Fruit fly (Drosophila melanogaster) whole organism, embryonic: ENCODE results near the gene Mipp2.

Source experiments
- Antp ChIP-seq: fragments of 200-800 bp; sonication (Bioruptor generic); optimal IDR thresholded peaks from 3 replicates; lab custom pipeline; 2016; ENCODE audit warnings: missing biosample characterization, missing genetic modification characterization
- Atf-2 ChIP-seq: fragments of 200-800 bp; sonication (Bioruptor generic); optimal IDR thresholded peaks from 2 replicates; lab custom pipeline; 2016; ENCODE audit warnings: missing biosample characterization, missing genetic modification characterization
- B-H2 ChIP-seq: fragments of 200-800 bp; sonication (Bioruptor generic); optimal IDR thresholded peaks from 2 replicates; lab custom pipeline; 2018; ENCODE audit warnings: missing biosample characterization, mild to moderate bottlenecking, missing genetic modification characterization
- Bteb2 ChIP-seq: fragments of 200-800 bp; sonication (Bioruptor generic); optimal IDR thresholded peaks from 2 replicates; lab custom pipeline; 2016; ENCODE audit warnings: missing biosample characterization, missing genetic modification characterization
- CG10366 ChIP-seq: fragments of 200-800 bp; sonication (Bioruptor generic); IDR thresholded peaks from 2 replicates; pipeline ENCODE4 v1.3.6; 2022; ENCODE audit warnings: missing biosample characterization, missing genetic modification characterization
- CG10431 ChIP-seq: fragments of 200-800 bp; sonication (Bioruptor generic); optimal IDR thresholded peaks from 3 replicates; lab custom pipeline; 2018; ENCODE audit warnings: missing biosample characterization, mild to moderate bottlenecking, missing genetic modification characterization
- CG10462 ChIP-seq: fragments of 200-800 bp; sonication (Bioruptor generic); optimal IDR thresholded peaks from 2 replicates; lab custom pipeline; 2016; ENCODE audit warnings: missing biosample characterization, missing genetic modification characterization
- CG12744 ChIP-seq: fragments of 200-800 bp; sonication (Bioruptor generic); optimal IDR thresholded peaks from 2 replicates; lab custom pipeline; 2016; ENCODE audit warnings: missing biosample characterization, missing genetic modification characterization
- CG14710 ChIP-seq: fragments of 200-800 bp; sonication (Bioruptor generic); optimal IDR thresholded peaks from 3 replicates; lab custom pipeline; 2019; ENCODE audit warnings: missing biosample characterization, mild to moderate bottlenecking, missing genetic modification characterization, moderate library complexity
- CG15514 ChIP-seq: fragments of 200-800 bp; sonication (Bioruptor generic); optimal IDR thresholded peaks from 3 replicates; lab custom pipeline; 2017; ENCODE audit warnings: missing biosample characterization, missing genetic modification characterization, mild to moderate bottlenecking, moderate library complexity, missing genetic modification reagents
- CG18011 ChIP-seq: fragments of 200-800 bp; sonication (Bioruptor generic); optimal IDR thresholded peaks from 2 replicates; lab custom pipeline; 2017; ENCODE audit warnings: missing biosample characterization, missing genetic modification characterization, mild to moderate bottlenecking, moderate library complexity, missing genotype
- CG18619 ChIP-seq: fragments of 200-800 bp; sonication (Bioruptor generic); optimal IDR thresholded peaks from 3 replicates; lab custom pipeline; 2017; ENCODE audit warnings: missing biosample characterization, mild to moderate bottlenecking, missing genetic modification characterization
- CG30431 ChIP-seq: fragments of 200-800 bp; sonication (Bioruptor generic); optimal IDR thresholded peaks from 2 replicates; lab custom pipeline; 2017; ENCODE audit warnings: missing biosample characterization, missing genetic modification characterization
- CG31365 ChIP-seq: fragments of 200-800 bp; sonication (Bioruptor generic); optimal IDR thresholded peaks from 2 replicates; lab custom pipeline; 2018; ENCODE audit warnings: missing biosample characterization, mild to moderate bottlenecking, missing genetic modification characterization
- CG4360 ChIP-seq: fragments of 200-800 bp; sonication (Bioruptor generic); IDR thresholded peaks from 2 replicates; pipeline ENCODE4 v1.3.6; 2022; ENCODE audit warnings: missing biosample characterization, missing genetic modification characterization
- CG7963 ChIP-seq: fragments of 200-800 bp; sonication (Bioruptor generic); IDR thresholded peaks from 3 replicates; pipeline ENCODE4 v1.3.6; 2022; ENCODE audit warnings: missing biosample characterization, missing genetic modification characterization; ENCODE audit not compliant: partially characterized antibody
- CG9727 ChIP-seq: fragments of 200-800 bp; sonication (Bioruptor generic); optimal IDR thresholded peaks from 3 replicates; lab custom pipeline; 2017; ENCODE audit warnings: missing biosample characterization, mild to moderate bottlenecking, missing genetic modification characterization
- CG9817 ChIP-seq: fragments of 200-800 bp; sonication (Bioruptor generic); optimal IDR thresholded peaks from 2 replicates; lab custom pipeline; 2018; ENCODE audit warnings: missing biosample characterization, mild to moderate bottlenecking, missing genetic modification characterization, moderate library complexity
- Ets97D ChIP-seq: fragments of 200-800 bp; sonication (Bioruptor generic); optimal IDR thresholded peaks from 3 replicates; lab custom pipeline; 2016; ENCODE audit warnings: missing biosample characterization, missing genetic modification characterization
- HmgZ ChIP-seq: fragments of 200-800 bp; sonication (Bioruptor generic); optimal IDR thresholded peaks from 2 replicates; lab custom pipeline; 2018; ENCODE audit warnings: missing biosample characterization, mild to moderate bottlenecking, missing genetic modification characterization
- Hmx ChIP-seq: fragments of 200-800 bp; sonication (Bioruptor generic); optimal IDR thresholded peaks from 2 replicates; lab custom pipeline; 2016; ENCODE audit warnings: missing biosample characterization, missing genetic modification characterization
- Hr39 ChIP-seq: fragments of >200 bp; optimal IDR thresholded peaks from 2 replicates; lab custom pipeline; 2017
- Hr78 ChIP-seq, 2 experiments: fragments of 200-800 bp in 1 of 2; fragments of >200 bp in 1 of 2; sonication (Bioruptor generic) in 1 of 2; optimal IDR thresholded peaks; 2 replicates each; lab custom pipeline; 2017 to 2019; ENCODE audit warnings: missing biosample characterization in 2 of 2, missing genetic modification characterization in 2 of 2, mild to moderate bottlenecking in 1 of 2, moderate library complexity in 1 of 2
- Lim3 ChIP-seq: fragments of 200-800 bp; sonication (Bioruptor generic); IDR thresholded peaks from 2 replicates; pipeline ENCODE4 v1.3.6; 2022; ENCODE audit warnings: missing biosample characterization, missing genetic modification characterization
- Myb ChIP-seq: fragments of 200-800 bp; sonication (Bioruptor generic); optimal IDR thresholded peaks from 2 replicates; lab custom pipeline; 2016; ENCODE audit warnings: missing biosample characterization, missing genetic modification characterization
- NFAT ChIP-seq: fragments of 200-800 bp; sonication (Bioruptor generic); IDR thresholded peaks from 2 replicates; pipeline ENCODE4 v1.3.6; 2022; ENCODE audit warnings: missing biosample characterization, missing genetic modification characterization
- Neu2 ChIP-seq: fragments of 200-800 bp; sonication (Bioruptor generic); optimal IDR thresholded peaks from 3 replicates; lab custom pipeline; 2016; ENCODE audit warnings: missing biosample characterization, missing genetic modification characterization, borderline replicate concordance
- Nf-YC ChIP-seq: fragments of 200-800 bp; optimal IDR thresholded peaks from 3 replicates; lab custom pipeline; 2019; ENCODE audit warnings: missing biosample characterization, mild to moderate bottlenecking, missing genetic modification characterization, moderate library complexity
- Opbp ChIP-seq: fragments of 200-800 bp; sonication (Bioruptor generic); IDR thresholded peaks from 3 replicates; pipeline ENCODE4 v1.3.6; 2022; ENCODE audit warnings: missing biosample characterization, missing genetic modification characterization; ENCODE audit not compliant: partially characterized antibody
- Optix ChIP-seq: fragments of 200-800 bp; sonication (Bioruptor generic); IDR thresholded peaks from 3 replicates; pipeline ENCODE4 v1.3.6; 2022; ENCODE audit warnings: missing biosample characterization, missing genetic modification characterization
- az2 ChIP-seq: fragments of 200-800 bp; sonication (Bioruptor generic); optimal IDR thresholded peaks from 3 replicates; lab custom pipeline; 2016; ENCODE audit warnings: missing biosample characterization, missing genetic modification characterization
- cas ChIP-seq: fragments of 200-800 bp; sonication (Bioruptor generic); IDR thresholded peaks from 2 replicates; pipeline ENCODE4 v1.3.6; 2022; ENCODE audit warnings: missing biosample characterization, missing genetic modification characterization
- crol ChIP-seq: fragments of 200-800 bp; sonication (Bioruptor generic); IDR thresholded peaks from 2 replicates; pipeline ENCODE4 v1.3.6; 2022; ENCODE audit warnings: missing biosample characterization, missing genetic modification characterization
- dmrt99B ChIP-seq: fragments of 200-800 bp; sonication (Bioruptor generic); optimal IDR thresholded peaks from 2 replicates; lab custom pipeline; 2018; ENCODE audit warnings: missing biosample characterization, mild to moderate bottlenecking, missing genetic modification characterization, moderate library complexity
- esg ChIP-seq: fragments of 200-800 bp; sonication (Bioruptor generic); conservative IDR thresholded peaks from 2 replicates; pipeline ENCODE4 v1.3.6; 2022; ENCODE audit warnings: missing biosample characterization, missing genetic modification characterization
- eve ChIP-seq, 2 experiments: fragments of >200 bp; optimal IDR thresholded peaks; 2 replicates each; lab custom pipeline; 2017; ENCODE audit warnings: missing biosample characterization in 2 of 2, missing genetic modification characterization in 2 of 2
- fru ChIP-seq: fragments of >200 bp; optimal IDR thresholded peaks from 2 replicates; lab custom pipeline; 2017
- gcm ChIP-seq: fragments of 200-800 bp; sonication (Bioruptor generic); optimal IDR thresholded peaks from 2 replicates; lab custom pipeline; 2019; ENCODE audit warnings: missing biosample characterization, mild to moderate bottlenecking, missing genetic modification characterization, moderate library complexity
- insv ChIP-seq, 2 experiments: fragments of 200-800 bp; sonication (Bioruptor generic); optimal IDR thresholded peaks; 3 replicates each; lab custom pipeline; 2016 to 2018; ENCODE audit warnings: missing biosample characterization in 2 of 2, missing genetic modification characterization in 2 of 2
- inv ChIP-seq: fragments of 200-800 bp; sonication (Bioruptor generic); IDR thresholded peaks from 2 replicates; pipeline ENCODE4 v1.3.6; 2022; ENCODE audit warnings: missing biosample characterization, missing genetic modification characterization; ENCODE audit not compliant: partially characterized antibody
- kni ChIP-seq: fragments of 200-800 bp; sonication (Bioruptor generic); optimal IDR thresholded peaks from 3 replicates; lab custom pipeline; 2017; ENCODE audit warnings: mild to moderate bottlenecking, missing biosample characterization, missing genetic modification reagents, missing genetic modification characterization
- pfk ChIP-seq: fragments of 200-800 bp; sonication (Bioruptor generic); optimal IDR thresholded peaks from 2 replicates; lab custom pipeline; 2018; ENCODE audit warnings: missing biosample characterization, mild to moderate bottlenecking, missing genetic modification characterization, moderate library complexity
- pros ChIP-seq: fragments of 200-800 bp; sonication (Bioruptor generic); optimal IDR thresholded peaks from 3 replicates; lab custom pipeline; 2019; ENCODE audit warnings: missing biosample characterization, mild to moderate bottlenecking, missing genetic modification characterization, moderate library complexity
- pum ChIP-seq: fragments of 200-800 bp; sonication (Bioruptor generic); optimal IDR thresholded peaks from 2 replicates; lab custom pipeline; 2016; ENCODE audit warnings: missing biosample characterization, missing genetic modification characterization
- rib ChIP-seq: fragments of 200-800 bp; sonication (Bioruptor generic); IDR thresholded peaks from 2 replicates; pipeline ENCODE4 v1.3.6; 2022; ENCODE audit warnings: missing biosample characterization, missing genetic modification characterization
- sc ChIP-seq, 3 experiments: fragments of >200 bp in 2 of 3; fragments of 200-800 bp in 1 of 3; sonication (Bioruptor generic) in 1 of 3; optimal IDR thresholded peaks; 2 replicates in 2 of 3; 3 replicates in 1 of 3; lab custom pipeline; 2017; ENCODE audit warnings: mild to moderate bottlenecking in 1 of 3, missing biosample characterization in 1 of 3, missing genetic modification characterization in 1 of 3, missing genetic modification reagents in 1 of 3
- seq ChIP-seq: fragments of 200-800 bp; sonication (Bioruptor generic); IDR thresholded peaks from 2 replicates; pipeline ENCODE4 v1.3.6; 2022; ENCODE audit warnings: missing biosample characterization, missing genetic modification characterization
- slp2 ChIP-seq: fragments of 200-800 bp; sonication (Bioruptor generic); optimal IDR thresholded peaks from 2 replicates; lab custom pipeline; 2016; ENCODE audit warnings: missing biosample characterization, missing genetic modification characterization
- zen2 ChIP-seq: fragments of 200-800 bp; sonication (Bioruptor generic); IDR thresholded peaks from 3 replicates; pipeline ENCODE4 v1.3.6; 2022; ENCODE audit warnings: missing biosample characterization, missing genetic modification characterization; ENCODE audit not compliant: partially characterized antibody
- zfh2 ChIP-seq: fragments of 200-800 bp; sonication (Bioruptor generic); optimal IDR thresholded peaks from 2 replicates; lab custom pipeline; 2016; ENCODE audit warnings: missing biosample characterization, missing genetic modification characterization

The Mipp2 gene

dm6 chrX:6074845-6075244 is 16.4 kb downstream of the Mipp2 start, which contains the start of gene Tsp5D (continued):
- TF ChIP-seq B-H2 (GFP tag; lab: Kevin White, UChicago) (no peak), Antp (GFP tag; lab: Kevin White, UChicago) (peak; percentile 36), inv (GFP tag; lab: Robert Waterston, UW) (no peak), esg (peak; percentile 94), fru (lab: Kevin White, UChicago) (no peak), sc (optimal IDR thresholded peaks at IDR 0.05; lab: Kevin White, UChicago) (no peak), sc (GFP tag; optimal IDR thresholded peaks at IDR 0.05; lab: Kevin White, UChicago) (peak; percentile 92), Hr78 (GFP tag; optimal IDR thresholded peaks at IDR 0.05; lab: Kevin White, UChicago) (peak in 1 of 2 experiments; percentile 58), Lim3 (GFP tag; lab: Robert Waterston, UW) (peak; percentile 88), Ets97D (GFP tag; lab: Kevin White, UChicago) (no peak), pfk (GFP tag; lab: Kevin White, UChicago) (no peak), Neu2 (GFP tag; lab: Kevin White, UChicago) (no peak), CG10431 (peak; percentile 78), CG10366 (peak; percentile 96), az2 (GFP tag; lab: Kevin White, UChicago) (peak; percentile 92), cas (GFP tag; lab: Robert Waterston, UW) (peak; percentile 75; the same call in 1 of the 2 replicates), NFAT (GFP tag; lab: Robert Waterston, UW) (peak; percentile 69), pum (peak; percentile 47), crol (GFP tag; lab: Robert Waterston, UW) (peak; percentile 54; the same call in 1 of the 2 replicates), eve (GFP tag; optimal IDR thresholded peaks at IDR 0.05; lab: Kevin White, UChicago) (no peak), CG9727 (GFP tag; lab: Kevin White, UChicago) (peak; percentile 79), CG12744 (GFP tag; lab: Kevin White, UChicago) (peak; percentile 47), Nf-YC (tag; lab: Kevin White, UChicago) (peak; percentile 71), CG15514 (GFP tag; lab: Kevin White, UChicago) (peak; percentile 60), CG18011 (GFP tag; lab: Kevin White, UChicago) (peak; percentile 61), CG14710 (tag; lab: Kevin White, UChicago) (peak; percentile 86), zen2 (GFP tag; lab: Robert Waterston, UW) (no peak), CG10462 (GFP tag; lab: Kevin White, UChicago) (peak; percentile 83), Bteb2 (GFP tag; lab: Kevin White, UChicago) (no peak), CG30431 (GFP tag; lab: Kevin White, UChicago) (peak; percentile 84), CG4360 (GFP tag; lab: Robert Waterston, UW) (peak; percentile 69), Myb (no peak), HmgZ (tag; lab: Kevin White, UChicago) (peak; percentile 79), Optix (peak; percentile 95), kni (GFP tag; lab: Kevin White, UChicago) (peak; percentile 78), Atf-2 (no peak), pros (GFP tag; lab: Kevin White, UChicago) (no peak), zfh2 (GFP tag; lab: Kevin White, UChicago) (no peak), Hr39 (lab: Kevin White, UChicago) (no peak), gcm (GFP tag; lab: Kevin White, UChicago) (peak; percentile 84), seq (GFP tag; lab: Robert Waterston, UW) (peak; percentile 94), rib (0 out of 2 replicates have a peak, but pooled peaks have one; percentile 64), slp2 (GFP tag; lab: Kevin White, UChicago) (no peak), CG31365 (tag; lab: Kevin White, UChicago) (peak; percentile 74), insv (GFP tag; optimal IDR thresholded peaks at IDR 0.05; lab: Kevin White, UChicago) (peak in 1 of 2 experiments; percentile 7), Opbp (no peak), CG7963 (GFP tag; lab: Robert Waterston, UW) (no peak), CG9817 (peak; percentile 83), Hmx (GFP tag; lab: Kevin White, UChicago) (no peak), CG18619 (GFP tag; lab: Kevin White, UChicago) (peak; percentile 76), dmrt99B (tag; lab: Kevin White, UChicago) (peak; percentile 96)
